Worm (Caenorhabditis elegans) whole organism, L4 larva: ENCODE results near the gene cct-5.

Experiments
- D1046.2 ChIP-seq: fragments of 200-800 bp; sonication (Bioruptor generic); IDR thresholded peaks from 2 replicates; pipeline ENCODE4 v1.3.6; 2022; ENCODE audit warnings: missing genetic modification characterization, missing compliant biosample characterization
- F26F4.8 ChIP-seq: fragments of 200-800 bp; sonication (Bioruptor generic); conservative IDR thresholded peaks from 2 replicates; pipeline ENCODE4 v1.3.6; 2022; ENCODE audit warnings: missing genetic modification characterization, missing compliant biosample characterization
- F37D6.2 ChIP-seq: sonication (generic microtip); optimal IDR thresholded peaks from 2 replicates; lab custom pipeline; 2016; ENCODE audit warnings: mild to moderate bottlenecking, missing genetic modification characterization, missing compliant biosample characterization
- F44E2.7 ChIP-seq: fragments of 200-800 bp; sonication (Bioruptor generic); IDR thresholded peaks from 2 replicates; pipeline ENCODE4 v2.1.2; 2022; ENCODE audit warnings: missing genetic modification characterization, missing compliant biosample characterization
- T26A8.4 ChIP-seq: fragments of 200-800 bp; sonication (Bioruptor generic); IDR thresholded peaks from 2 replicates; pipeline ENCODE4 v1.3.6; 2022; ENCODE audit warnings: missing genetic modification characterization, missing compliant biosample characterization
- Y105C5A.15 ChIP-seq: fragments of 200-800 bp; sonication (Bioruptor generic); IDR thresholded peaks from 2 replicates; pipeline ENCODE4 v1.3.6; 2022; ENCODE audit warnings: missing genetic modification characterization, missing compliant biosample characterization
- Y5F2A.4 ChIP-seq: fragments of 200-800 bp; sonication (Bioruptor generic); optimal IDR thresholded peaks from 2 replicates; lab custom pipeline; 2018; ENCODE audit warnings: mild to moderate bottlenecking, missing genetic modification characterization, missing compliant biosample characterization
- ZK337.2 ChIP-seq: fragments of 200-800 bp; sonication (Bioruptor generic); IDR thresholded peaks from 2 replicates; pipeline ENCODE4 v1.3.6; 2022; ENCODE audit warnings: missing genetic modification reagents, missing genetic modification characterization, missing compliant biosample characterization
- aly-2 ChIP-seq: sonication (generic microtip); optimal IDR thresholded peaks from 2 replicates; lab custom pipeline; 2018; ENCODE audit warnings: missing biosample characterization, missing genetic modification characterization
- ama-1 ChIP-seq: fragments of 150-350 bp; optimal IDR thresholded peaks from 2 replicates; lab custom pipeline; 2014; ENCODE audit warnings: inconsistent platforms, mixed read lengths
- arid-1 ChIP-seq: fragments of 200-800 bp; sonication (Bioruptor generic); conservative IDR thresholded peaks from 2 replicates; pipeline ENCODE4 v1.3.6; 2022; ENCODE audit warnings: missing genetic modification reagents, missing genetic modification characterization, missing compliant biosample characterization
- attf-4 ChIP-seq: sonication (generic microtip); optimal IDR thresholded peaks from 3 replicates; lab custom pipeline; 2017; ENCODE audit warnings: missing biosample characterization, missing genetic modification characterization
- ceh-28 ChIP-seq: fragments of 150-350 bp; optimal IDR thresholded peaks from 2 replicates; lab custom pipeline; 2014; ENCODE audit warnings: missing biosample characterization, missing genetic modification reagents, missing genetic modification characterization
- ceh-62 ChIP-seq: sonication (generic microtip); optimal IDR thresholded peaks from 2 replicates; lab custom pipeline; 2017; ENCODE audit warnings: missing biosample characterization, missing genetic modification characterization
- ceh-82 ChIP-seq: sonication (generic microtip); optimal IDR thresholded peaks from 2 replicates; lab custom pipeline; 2017; ENCODE audit warnings: missing biosample characterization, missing genetic modification characterization
- ctbp-1 ChIP-seq: fragments of 200-800 bp; sonication (Bioruptor generic); IDR thresholded peaks from 2 replicates; pipeline ENCODE4 v1.3.6; 2022; ENCODE audit warnings: missing genetic modification reagents, missing genetic modification characterization, missing compliant biosample characterization
- daf-12 ChIP-seq: fragments of 150-350 bp; optimal IDR thresholded peaks from 2 replicates; lab custom pipeline; 2014; ENCODE audit warnings: missing biosample characterization, missing genetic modification reagents, missing genetic modification characterization
- daf-16 ChIP-seq, 3 experiments: sonication (generic microtip); optimal IDR thresholded peaks; 2 replicates each; lab custom pipeline; 2016 to 2017; ENCODE audit warnings: missing genetic modification characterization in 3 of 3, missing genetic modification reagents in 3 of 3, mild to moderate bottlenecking in 2 of 3, missing compliant biosample characterization in 2 of 3, missing biosample characterization in 1 of 3, moderate library complexity in 1 of 3
- dmd-6 ChIP-seq: fragments of 200-800 bp; sonication (Bioruptor generic); IDR thresholded peaks from 2 replicates; pipeline ENCODE4 v1.3.6; 2022; ENCODE audit warnings: missing genetic modification reagents, missing genetic modification characterization, missing compliant biosample characterization
- dve-1 ChIP-seq: sonication (generic microtip); optimal IDR thresholded peaks from 2 replicates; lab custom pipeline; 2017; ENCODE audit warnings: antibody characterized with exemption, mild to moderate bottlenecking, missing genetic modification characterization, missing compliant biosample characterization; ENCODE audit not compliant: insufficient read depth
- egl-43 ChIP-seq: fragments of 200-800 bp; sonication (Bioruptor generic); IDR thresholded peaks from 2 replicates; pipeline ENCODE4 v1.3.6; 2022; ENCODE audit warnings: missing genetic modification reagents, missing genetic modification characterization, missing compliant biosample characterization
- hif-1 ChIP-seq, 2 experiments: sonication (generic microtip); optimal IDR thresholded peaks; 2 replicates each; lab custom pipeline; 2016 to 2017; ENCODE audit warnings: missing compliant biosample characterization in 2 of 2, missing genetic modification characterization in 2 of 2, missing genetic modification reagents in 2 of 2, missing genotype in 2 of 2, mild to moderate bottlenecking in 1 of 2
- hlh-11 ChIP-seq: fragments of 200-800 bp; sonication (Bioruptor generic); optimal IDR thresholded peaks from 2 replicates; lab custom pipeline; 2018; ENCODE audit warnings: mild to moderate bottlenecking, missing genetic modification characterization, missing compliant biosample characterization
- jun-1 ChIP-seq: fragments of 150-350 bp; optimal IDR thresholded peaks from 2 replicates; lab custom pipeline; 2014; ENCODE audit warnings: missing biosample characterization, missing genetic modification reagents, missing genetic modification characterization
- lin-15B ChIP-seq: fragments of 150-350 bp; sonication (generic microtip); optimal IDR thresholded peaks from 3 replicates; lab custom pipeline; 2014; ENCODE audit warnings: missing biosample characterization, missing genetic modification characterization
- lin-38 ChIP-seq: fragments of 200-800 bp; sonication (Bioruptor generic); IDR thresholded peaks from 2 replicates; pipeline ENCODE4 v1.3.6; 2022; ENCODE audit warnings: missing genetic modification reagents, missing genetic modification characterization, missing compliant biosample characterization
- madf-9 ChIP-seq: fragments of 200-800 bp; sonication (Bioruptor generic); conservative IDR thresholded peaks from 2 replicates; pipeline ENCODE4 v1.3.6; 2022; ENCODE audit warnings: missing genetic modification reagents, missing genetic modification characterization, missing compliant biosample characterization
- mdl-1 ChIP-seq, 2 experiments: fragments of 150-350 bp in 1 of 2; sonication (generic microtip) in 1 of 2; optimal IDR thresholded peaks; 2 replicates each; lab custom pipeline; 2014 to 2017; ENCODE audit warnings: missing biosample characterization in 2 of 2, missing genetic modification characterization in 2 of 2
- mxl-2 ChIP-seq: fragments of 200-800 bp; sonication (Bioruptor generic); conservative IDR thresholded peaks from 2 replicates; pipeline ENCODE4 v1.3.6; 2022; ENCODE audit warnings: missing genetic modification reagents, missing genetic modification characterization, missing compliant biosample characterization
- mxl-3 ChIP-seq: fragments of 200-800 bp; sonication (Bioruptor generic); optimal IDR thresholded peaks from 2 replicates; lab custom pipeline; 2018; ENCODE audit warnings: mild to moderate bottlenecking, missing genetic modification characterization, missing compliant biosample characterization
- nhr-10 ChIP-seq: fragments of 150-350 bp; optimal IDR thresholded peaks from 2 replicates; lab custom pipeline; 2014; ENCODE audit warnings: missing biosample characterization, missing genetic modification characterization
- nhr-102 ChIP-seq: sonication (generic microtip); optimal IDR thresholded peaks from 2 replicates; lab custom pipeline; 2016; ENCODE audit warnings: mild to moderate bottlenecking, missing genetic modification characterization, moderate library complexity, missing compliant biosample characterization
- nhr-11 ChIP-seq: fragments of 150-350 bp; optimal IDR thresholded peaks from 2 replicates; lab custom pipeline; 2014; ENCODE audit warnings: missing biosample characterization, missing genetic modification characterization
- nhr-111 ChIP-seq: fragments of 200-800 bp; sonication (Bioruptor generic); optimal IDR thresholded peaks from 2 replicates; lab custom pipeline; 2018; ENCODE audit warnings: mild to moderate bottlenecking, missing genetic modification characterization, missing compliant biosample characterization
- nhr-237 ChIP-seq: sonication (generic microtip); optimal IDR thresholded peaks from 2 replicates; lab custom pipeline; 2017; ENCODE audit warnings: missing biosample characterization, missing genetic modification characterization
- nhr-41 ChIP-seq: fragments of 200-800 bp; sonication (Bioruptor generic); IDR thresholded peaks from 2 replicates; pipeline ENCODE4 v1.3.6; 2022; ENCODE audit warnings: missing genetic modification reagents, missing genetic modification characterization, missing compliant biosample characterization
- nhr-6 ChIP-seq: fragments of 150-350 bp; optimal IDR thresholded peaks from 2 replicates; lab custom pipeline; 2014; ENCODE audit warnings: missing biosample characterization, missing genetic modification characterization
- nhr-77 ChIP-seq: fragments of 150-350 bp; optimal IDR thresholded peaks from 2 replicates; lab custom pipeline; 2014; ENCODE audit warnings: missing biosample characterization, missing genetic modification characterization
- pha-4 ChIP-seq, 2 experiments: fragments of 150-350 bp in 1 of 2; fragments of 200-800 bp in 1 of 2; sonication (Bioruptor generic) in 1 of 2; IDR thresholded peaks in 1 of 2; optimal IDR thresholded peaks in 1 of 2; 2 replicates each; pipeline versions ENCODE4 v1.3.6 to Lab custom; 2014 to 2022; ENCODE audit warnings: missing genetic modification characterization in 2 of 2, missing genetic modification reagents in 2 of 2, missing biosample characterization in 1 of 2, missing compliant biosample characterization in 1 of 2
- php-3 ChIP-seq: fragments of 200-800 bp; sonication (Bioruptor generic); IDR thresholded peaks from 2 replicates; pipeline ENCODE4 v1.3.6; 2022; ENCODE audit warnings: missing genetic modification reagents, missing genetic modification characterization, missing compliant biosample characterization
- pqm-1 ChIP-seq: sonication (generic microtip); optimal IDR thresholded peaks from 2 replicates; lab custom pipeline; 2017; ENCODE audit warnings: missing biosample characterization, missing genetic modification characterization
- rbr-2 ChIP-seq: sonication (generic microtip); optimal IDR thresholded peaks from 2 replicates; lab custom pipeline; 2016; ENCODE audit warnings: missing genotype, missing genetic modification characterization, missing compliant biosample characterization
- saeg-2 ChIP-seq: fragments of 200-800 bp; sonication (Bioruptor generic); IDR thresholded peaks from 2 replicates; pipeline ENCODE4 v1.3.6; 2022; ENCODE audit warnings: missing genetic modification reagents, missing genetic modification characterization, missing compliant biosample characterization
- sdz-12 ChIP-seq: fragments of 200-800 bp; sonication (Bioruptor generic); optimal IDR thresholded peaks from 2 replicates; lab custom pipeline; 2018; ENCODE audit warnings: mild to moderate bottlenecking, missing genetic modification characterization, missing compliant biosample characterization
- skn-1 ChIP-seq: fragments of 150-350 bp; optimal IDR thresholded peaks from 2 replicates; lab custom pipeline; 2014; ENCODE audit warnings: missing biosample characterization, missing genetic modification characterization
- snpc-1.2 ChIP-seq: fragments of 200-800 bp; sonication (Bioruptor generic); IDR thresholded peaks from 2 replicates; pipeline ENCODE4 v1.3.6; 2022; ENCODE audit warnings: missing genetic modification reagents, missing genetic modification characterization, missing compliant biosample characterization
- tra-1 ChIP-seq: fragments of 200-800 bp; sonication (Bioruptor generic); IDR thresholded peaks from 2 replicates; pipeline ENCODE4 v1.3.6; 2022; ENCODE audit warnings: missing genetic modification reagents, missing genetic modification characterization, missing compliant biosample characterization
- unc-130 ChIP-seq: sonication (generic microtip); optimal IDR thresholded peaks from 2 replicates; lab custom pipeline; 2016; ENCODE audit warnings: missing genetic modification reagents, missing genetic modification characterization, missing compliant biosample characterization
- vab-7 ChIP-seq: fragments of 200-800 bp; sonication (Bioruptor generic); IDR thresholded peaks from 2 replicates; pipeline ENCODE4 v1.3.6; 2022; ENCODE audit warnings: missing genetic modification reagents, missing genetic modification characterization, missing compliant biosample characterization
- zip-2 ChIP-seq: fragments of 150-350 bp; optimal IDR thresholded peaks from 2 replicates; lab custom pipeline; 2014; ENCODE audit warnings: missing biosample characterization, missing genetic modification characterization

The cct-5 gene

DNA sequence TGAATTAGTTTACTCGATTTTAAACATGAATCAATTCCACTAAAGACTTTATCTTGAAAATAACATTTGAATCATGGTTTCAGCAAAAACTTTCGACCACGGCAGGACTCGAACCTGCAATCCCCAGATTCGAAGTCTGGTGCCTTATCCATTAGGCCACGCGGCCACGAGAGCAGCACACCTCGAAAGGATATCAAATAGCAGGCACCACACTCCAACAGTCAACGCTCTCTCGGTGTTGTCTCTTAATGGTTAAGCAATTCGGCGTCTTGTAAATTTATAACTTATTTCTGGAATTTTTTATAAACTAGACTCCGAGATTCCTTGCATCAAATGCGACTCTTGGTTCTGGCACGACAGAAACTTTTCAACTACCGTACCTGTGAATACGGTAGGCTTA lies 37.1 kb downstream of the cct-5 start (continued):
- TF ChIP-seq saeg-2 (peak; percentile 48; the same call in 1 of the 2 replicates), F37D6.2 (tag; lab: Kevin White, UChicago) (peak; percentile 41), lin-38 (GFP tag; lab: Robert Waterston, UW) (peak; percentile 77), ama-1 (lab: Kevin White, UChicago) (no peak), nhr-11 (tag; lab: Kevin White, UChicago) (no peak), rbr-2 (tag; lab: Kevin White, UChicago) (peak; percentile 57), ZK337.2 (GFP tag; lab: Robert Waterston, UW) (no peak), ceh-62 (no peak), pha-4 (GFP tag; IDR thresholded peaks at IDR 0.05; lab: Robert Waterston, UW) (peak; percentile 75), pha-4 (tag; optimal IDR thresholded peaks at IDR 0.05; lab: Kevin White, UChicago) (no peak), lin-15B (tag; lab: Kevin White, UChicago) (no peak), attf-4 (tag; lab: Kevin White, UChicago) (no peak), mxl-3 (GFP tag; lab: Kevin White, UChicago) (no peak), daf-12 (tag; lab: Kevin White, UChicago) (no peak), Y5F2A.4 (peak; percentile 77), dve-1 (tag; lab: Kevin White, UChicago) (peak; percentile 67), pqm-1 (tag; lab: Kevin White, UChicago) (no peak), F26F4.8 (GFP tag; lab: Robert Waterston, UW) (peak; percentile 78; the same call in 1 of the 2 replicates), jun-1 (tag; lab: Kevin White, UChicago) (no peak), mxl-2 (GFP tag; lab: Robert Waterston, UW) (no peak), unc-130 (GFP tag; lab: Kevin White, UChicago) (peak; percentile 45), snpc-1.2 (GFP tag; lab: Robert Waterston, UW) (peak; percentile 74), ceh-82 (no peak), tra-1 (GFP tag; lab: Robert Waterston, UW) (peak; percentile 77), nhr-41 (GFP tag; lab: Robert Waterston, UW) (0 out of 2 replicates have a peak, but pooled peaks have one; percentile 36), mdl-1 (tag; optimal IDR thresholded peaks at IDR 0.05; lab: Kevin White, UChicago) (no peak), nhr-237 (tag; lab: Kevin White, UChicago) (no peak), arid-1 (GFP tag; lab: Robert Waterston, UW) (peak; percentile 88), dmd-6 (GFP tag; lab: Robert Waterston, UW) (peak; percentile 54), nhr-111 (peak; percentile 67), Y105C5A.15 (GFP tag; lab: Robert Waterston, UW) (peak; percentile 85), hif-1 (tag; optimal IDR thresholded peaks at IDR 0.05; lab: Kevin White, UChicago) (peak in 1 of 2 experiments; percentile 55), hlh-11 (tag; lab: Kevin White, UChicago) (peak; percentile 48), nhr-77 (tag; lab: Kevin White, UChicago) (no peak), sdz-12 (GFP tag; lab: Kevin White, UChicago) (peak; percentile 53), ceh-28 (tag; lab: Kevin White, UChicago) (no peak), aly-2 (tag; lab: Kevin White, UChicago) (peak; percentile 58), F44E2.7 (GFP tag; lab: Robert Waterston, UW) (peak; percentile 78; the same call in 1 of the 2 replicates), madf-9 (GFP tag; lab: Robert Waterston, UW) (peak; percentile 52; the same call in 1 of the 2 replicates), daf-16 (GFP tag; optimal IDR thresholded peaks at IDR 0.05; lab: Kevin White, UChicago) (peak; percentile 67 to 78), daf-16 (tag; optimal IDR thresholded peaks at IDR 0.05; lab: Kevin White, UChicago) (peak; percentile 57), skn-1 (tag; lab: Kevin White, UChicago) (no peak), D1046.2 (GFP tag; lab: Robert Waterston, UW) (peak; percentile 78), egl-43 (peak; percentile 91), zip-2 (tag; lab: Kevin White, UChicago) (no peak), T26A8.4 (GFP tag; lab: Robert Waterston, UW) (peak; percentile 87), nhr-102 (peak; percentile 90), nhr-6 (no peak), vab-7 (GFP tag; lab: Robert Waterston, UW) (peak; percentile 85), nhr-10 (tag; lab: Kevin White, UChicago) (no peak), ctbp-1 (GFP tag; lab: Robert Waterston, UW) (peak; percentile 87), php-3 (GFP tag; lab: Robert Waterston, UW) (peak; percentile 35; the same call in 1 of the 2 replicates)
